Fruit fly (Drosophila melanogaster): ENCODE results near the gene CG8475.

dm6 chr2L:8242186-8242585 lies 45.5 kb upstream of the CG8475 start, which contains the start of gene CG14277:
- TF ChIP-seq Hr96 (GFP tag; optimal IDR thresholded peaks at IDR 0.05), result no peak
- TF ChIP-seq CG14711 (tag; optimal IDR thresholded peaks at IDR 0.05), result no peak
- no peak for TF ChIP-seq pad (GFP tag; optimal IDR thresholded peaks at IDR 0.05)
- no peak for TF ChIP-seq bab1 (GFP tag; optimal IDR thresholded peaks at IDR 0.05)
- TF ChIP-seq kay (GFP tag; ENCODE audit: borderline replicate concordance), result no peak
- TF ChIP-seq tj (GFP tag; optimal IDR thresholded peaks at IDR 0.05), result no peak
- no peak for TF ChIP-seq cic (GFP tag; optimal IDR thresholded peaks at IDR 0.05)
- no peak for TF ChIP-seq toe (GFP tag; optimal IDR thresholded peaks at IDR 0.05)
